Fruit fly (Drosophila melanogaster) Kc167 (cell line): ENCODE results near the gene PIG-P.

ENCODE experiments used
- Sin3A ChIP-seq: fragments of >200 bp; optimal IDR thresholded peaks from 2 replicates; lab custom pipeline; 2018; ENCODE audit warnings: missing external identifiers
- psq ChIP-seq: fragments of >200 bp; optimal IDR thresholded peaks from 2 replicates; lab custom pipeline; 2017; ENCODE audit warnings: missing external identifiers
- ttk ChIP-seq: sonication (Bioruptor generic); optimal IDR thresholded peaks from 2 replicates; lab custom pipeline; 2017; ENCODE audit warnings: missing external identifiers

- TF ChIP-seq psq (lab: Kevin White, UChicago) (no peak), Sin3A (lab: Kevin White, UChicago) (no peak), ttk (no peak)
These were observed 37.5 kb downstream of the PIG-P start for dm6 chr3R:26020244-26021171.
